Worm (Caenorhabditis elegans) whole organism, L3 larva: Measurements from ENCODE around the gene dgn-2.

Source experiments
- R02D3.7 ChIP-seq: fragments of 150-350 bp; optimal IDR thresholded peaks from 2 replicates; lab custom pipeline; 2014; ENCODE audit warnings: missing biosample characterization, missing genetic modification characterization
- elt-1 ChIP-seq: fragments of 150-350 bp; optimal IDR thresholded peaks from 2 replicates; lab custom pipeline; 2014; ENCODE audit warnings: missing biosample characterization, missing genetic modification characterization
- hmg-11 ChIP-seq: sonication (generic microtip); optimal IDR thresholded peaks from 2 replicates; lab custom pipeline; 2016; ENCODE audit warnings: missing genetic modification characterization, missing compliant biosample characterization
- mdl-1 ChIP-seq: fragments of 150-350 bp; optimal IDR thresholded peaks from 2 replicates; lab custom pipeline; 2014; ENCODE audit warnings: missing biosample characterization, missing genetic modification characterization
- nhr-12 ChIP-seq: fragments of 150-350 bp; optimal IDR thresholded peaks from 2 replicates; lab custom pipeline; 2014; ENCODE audit warnings: missing biosample characterization, missing genetic modification characterization
- nhr-237 ChIP-seq: fragments of 150-350 bp; optimal IDR thresholded peaks from 2 replicates; lab custom pipeline; 2014; ENCODE audit warnings: missing biosample characterization, missing genetic modification characterization
- sea-2 ChIP-seq: fragments of 150-350 bp; sonication (generic microtip); optimal IDR thresholded peaks from 4 replicates; lab custom pipeline; 2014; ENCODE audit warnings: missing biosample characterization, missing genetic modification reagents, missing genetic modification characterization
- skn-1 ChIP-seq: fragments of 150-350 bp; optimal IDR thresholded peaks from 2 replicates; lab custom pipeline; 2014; ENCODE audit warnings: missing biosample characterization, missing genetic modification characterization
- unc-39 ChIP-seq: sonication (generic microtip); optimal IDR thresholded peaks from 4 replicates; lab custom pipeline; 2017; ENCODE audit warnings: missing biosample characterization, missing genetic modification characterization
- zag-1 ChIP-seq: fragments of 150-350 bp; optimal IDR thresholded peaks from 2 replicates; lab custom pipeline; 2014; ENCODE audit warnings: missing biosample characterization, missing genetic modification characterization
- ztf-11 ChIP-seq: fragments of 150-350 bp; optimal IDR thresholded peaks from 2 replicates; lab custom pipeline; 2014; ENCODE audit warnings: missing biosample characterization, missing genetic modification characterization

DNA sequence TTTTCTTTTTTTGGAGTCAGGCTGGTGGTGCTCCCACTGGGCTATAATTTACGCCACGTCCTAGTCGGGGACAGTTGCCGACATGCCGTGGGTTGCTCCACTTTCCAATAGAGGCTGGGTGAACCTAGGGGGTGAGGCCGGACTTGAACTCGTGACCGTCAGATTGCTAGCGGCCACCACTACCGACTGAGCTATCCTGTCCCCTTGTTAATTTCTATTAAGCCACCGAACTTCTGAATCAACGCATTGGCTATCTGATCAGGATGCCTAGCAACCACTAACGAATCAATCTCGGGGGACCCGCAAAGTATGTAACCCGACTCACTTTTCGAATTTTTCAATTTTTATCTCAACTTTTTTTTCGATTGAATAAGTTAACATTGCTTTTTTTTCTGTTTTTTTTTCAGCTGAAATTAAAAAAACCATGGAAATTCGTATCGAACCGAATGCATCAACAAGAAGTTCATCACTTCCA lies 19.6 kb upstream of the dgn-2 start, which contains the start of gene F56C3.1:
- TF ChIP-seq ztf-11 = no peak
- no peak for TF ChIP-seq elt-1 (tag; lab: Kevin White, UChicago)
- TF ChIP-seq R02D3.7 = no peak
- no peak for TF ChIP-seq sea-2 (GFP tag; lab: Kevin White, UChicago)
- TF ChIP-seq hmg-11 (tag; lab: Kevin White, UChicago) = no peak
- TF ChIP-seq skn-1 (tag; lab: Kevin White, UChicago) = no peak
- no peak for TF ChIP-seq mdl-1 (tag; lab: Kevin White, UChicago)
- TF ChIP-seq nhr-237 (tag; lab: Kevin White, UChicago) = no peak
- TF ChIP-seq zag-1 (tag; lab: Kevin White, UChicago) = no peak
- TF ChIP-seq unc-39 = no peak
- no peak for TF ChIP-seq nhr-12 (tag; lab: Kevin White, UChicago)
